Fruit fly (Drosophila melanogaster): Measurements from ENCODE around the gene Prosbeta4.

Gene Prosbeta4

dm6 chr2L:16727578-16728023 is 4.3 kb downstream of the Prosbeta4 start, which contains the start of gene VhaSFD (continued):
- TF ChIP-seq caup (GFP tag; optimal IDR thresholded peaks at IDR 0.05; ENCODE audit: severe bottlenecking) (no peak), gcm (GFP tag; optimal IDR thresholded peaks at IDR 0.05) (no peak), Sox100B (GFP tag; optimal IDR thresholded peaks at IDR 0.05) (no peak), CG7271 (tag; optimal IDR thresholded peaks at IDR 0.05) (no peak), CG2678 (tag; optimal IDR thresholded peaks at IDR 0.05) (no peak), az2 (GFP tag; optimal IDR thresholded peaks at IDR 0.05) (no peak), CG34224 (GFP tag; IDR thresholded peaks at IDR 0.05; ENCODE audit: partially characterized antibody) (peak; percentile 72), ttk (GFP tag; IDR thresholded peaks at IDR 0.05) (no peak), CG1233 (GFP tag; optimal IDR thresholded peaks at IDR 0.05) (peak; percentile 5), Bgb (GFP tag; IDR thresholded peaks at IDR 0.05; ENCODE audit: partially characterized antibody) (peak; percentile 83), Nf-YC (tag; optimal IDR thresholded peaks at IDR 0.05) (peak; percentile 36), CHES-1-like (GFP tag; optimal IDR thresholded peaks at IDR 0.05) (no peak), CG7987 (GFP tag; optimal IDR thresholded peaks at IDR 0.05) (peak; percentile 67), CG10274 (GFP tag; optimal IDR thresholded peaks at IDR 0.05) (no peak), CG11398 (GFP tag; optimal IDR thresholded peaks at IDR 0.05) (no peak), CG9797 (GFP tag; optimal IDR thresholded peaks at IDR 0.05) (peak; percentile 56), CG15269 (tag; optimal IDR thresholded peaks at IDR 0.05) (no peak), CG7745 (tag; optimal IDR thresholded peaks at IDR 0.05) (no peak), CG4282 (GFP tag; optimal IDR thresholded peaks at IDR 0.05) (no peak), CG30020 (tag; optimal IDR thresholded peaks at IDR 0.05) (peak; percentile 41), p53 (GFP tag; optimal IDR thresholded peaks at IDR 0.05) (no peak), Mes4 (GFP tag; optimal IDR thresholded peaks at IDR 0.05) (no peak), CG17385 (GFP tag; optimal IDR thresholded peaks at IDR 0.05) (no peak), Bdp1 (GFP tag; optimal IDR thresholded peaks at IDR 0.05) (no peak), ase (GFP tag; IDR thresholded peaks at IDR 0.05) (no peak), Fer3 (tag; optimal IDR thresholded peaks at IDR 0.05) (no peak), mirr (GFP tag; optimal IDR thresholded peaks at IDR 0.05) (peak; percentile 33), Nf-YB (GFP tag; optimal IDR thresholded peaks at IDR 0.05) (no peak), psq (GFP tag; optimal IDR thresholded peaks at IDR 0.05) (no peak), C15 (GFP tag; IDR thresholded peaks at IDR 0.05) (no peak), ro (GFP tag; IDR thresholded peaks at IDR 0.05) (no peak), CG14667 (GFP tag; IDR thresholded peaks at IDR 0.05) (no peak), CG18764 (GFP tag; optimal IDR thresholded peaks at IDR 0.05) (no peak), CG12104 (GFP tag; optimal IDR thresholded peaks at IDR 0.05) (no peak), Mad (GFP tag; optimal IDR thresholded peaks at IDR 0.05) (no peak), Usf (GFP tag; optimal IDR thresholded peaks at IDR 0.05) (peak; percentile 29), CG9727 (GFP tag; optimal IDR thresholded peaks at IDR 0.05) (no peak), btn (GFP tag; optimal IDR thresholded peaks at IDR 0.05) (no peak), CG18011 (GFP tag; optimal IDR thresholded peaks at IDR 0.05) (no peak), sens (GFP tag) (peak; percentile 74), Adf1 (GFP tag; IDR thresholded peaks at IDR 0.05) (no peak; the same call in 1 of the 2 replicates), CG3726 (GFP tag; IDR thresholded peaks at IDR 0.05) (no peak), kah (GFP tag; optimal IDR thresholded peaks at IDR 0.05) (no peak), NC2α (GFP tag; optimal IDR thresholded peaks at IDR 0.05) (no peak), CG42726 (GFP tag; IDR thresholded peaks at IDR 0.05; ENCODE audit: partially characterized antibody) (no peak), chinmo (GFP tag; IDR thresholded peaks at IDR 0.05; ENCODE audit: partially characterized antibody) (peak; percentile 80; the same call in 3 of the 4 replicates), hbn (GFP tag; IDR thresholded peaks at IDR 0.05; ENCODE audit: partially characterized antibody) (peak; percentile 64), CG7556 (GFP tag; optimal IDR thresholded peaks at IDR 0.05) (no peak), dati (GFP tag; IDR thresholded peaks at IDR 0.05) (no peak), CG3065 (GFP tag; optimal IDR thresholded peaks at IDR 0.05) (no peak), Ets97D (GFP tag; optimal IDR thresholded peaks at IDR 0.05) (peak; percentile 40)

All from whole organism, embryonic.